Fruit fly (Drosophila melanogaster) whole organism, embryonic: ENCODE measurements around the gene vas.
A peak's percentile ranks its signal among the peaks of the same experiment; 100 is the strongest.

Source experiments
- CG12391 ChIP-seq: fragments of 200-800 bp; sonication (Bioruptor generic); optimal IDR thresholded peaks from 3 replicates; lab custom pipeline; 2018; ENCODE audit warnings: missing biosample characterization, mild to moderate bottlenecking, missing genetic modification characterization, moderate library complexity
- CG13424 ChIP-seq: fragments of 200-800 bp; sonication (Bioruptor generic); optimal IDR thresholded peaks from 2 replicates; lab custom pipeline; 2019; ENCODE audit warnings: missing biosample characterization, mild to moderate bottlenecking, missing genetic modification characterization, moderate library complexity
- CG1529 ChIP-seq: fragments of 200-800 bp; sonication (Bioruptor generic); optimal IDR thresholded peaks from 3 replicates; lab custom pipeline; 2018; ENCODE audit warnings: missing biosample characterization, missing genetic modification characterization
- CG1602 ChIP-seq: fragments of 200-800 bp; sonication (Bioruptor generic); optimal IDR thresholded peaks from 3 replicates; lab custom pipeline; 2016; ENCODE audit warnings: missing biosample characterization, missing genetic modification characterization
- CG16815 ChIP-seq: fragments of 200-800 bp; sonication (Bioruptor generic); optimal IDR thresholded peaks from 3 replicates; lab custom pipeline; 2017; ENCODE audit warnings: missing biosample characterization, mild to moderate bottlenecking, missing genetic modification characterization
- CG32767 ChIP-seq: fragments of 200-800 bp; sonication (Bioruptor generic); IDR thresholded peaks from 2 replicates; pipeline ENCODE4 v1.3.6; 2022; ENCODE audit warnings: missing biosample characterization, missing genetic modification characterization
- CG34376 ChIP-seq: fragments of 200-800 bp; sonication (Bioruptor generic); optimal IDR thresholded peaks from 2 replicates; lab custom pipeline; 2018; ENCODE audit warnings: missing biosample characterization, mild to moderate bottlenecking, missing genetic modification characterization
- CG6813 ChIP-seq: fragments of 200-800 bp; sonication (Bioruptor generic); optimal IDR thresholded peaks from 2 replicates; lab custom pipeline; 2017; ENCODE audit warnings: missing biosample characterization, missing genetic modification characterization, mild to moderate bottlenecking, moderate library complexity, missing genetic modification reagents
- CG7357 ChIP-seq: fragments of 200-800 bp; sonication (Bioruptor generic); IDR thresholded peaks from 3 replicates; pipeline ENCODE4 v1.3.6; 2022; ENCODE audit warnings: missing biosample characterization, missing genetic modification characterization
- CG8281 ChIP-seq: fragments of 200-800 bp; sonication (Bioruptor generic); optimal IDR thresholded peaks from 2 replicates; lab custom pipeline; 2018; ENCODE audit warnings: missing biosample characterization, mild to moderate bottlenecking, missing genetic modification characterization, moderate library complexity
- CG8924 ChIP-seq: fragments of 200-800 bp; optimal IDR thresholded peaks from 3 replicates; lab custom pipeline; 2019; ENCODE audit warnings: missing biosample characterization, mild to moderate bottlenecking, missing genetic modification characterization, moderate library complexity
- CG9609 ChIP-seq: fragments of 200-800 bp; sonication (Bioruptor generic); optimal IDR thresholded peaks from 3 replicates; lab custom pipeline; 2016; ENCODE audit warnings: missing biosample characterization, missing genetic modification characterization
- CG9727 ChIP-seq: fragments of 200-800 bp; sonication (Bioruptor generic); optimal IDR thresholded peaks from 3 replicates; lab custom pipeline; 2017; ENCODE audit warnings: missing biosample characterization, mild to moderate bottlenecking, missing genetic modification characterization
- Drgx ChIP-seq: fragments of 200-800 bp; sonication (Bioruptor generic); IDR thresholded peaks from 2 replicates; pipeline ENCODE4 v1.3.6; 2022; ENCODE audit warnings: missing biosample characterization, missing genetic modification characterization
- E2f1 ChIP-seq: fragments of 200-800 bp; sonication (Bioruptor generic); IDR thresholded peaks from 2 replicates; pipeline ENCODE4 v1.3.6; 2022; ENCODE audit warnings: missing biosample characterization, missing genetic modification characterization
- Fer3 ChIP-seq: fragments of 200-800 bp; sonication (Bioruptor generic); optimal IDR thresholded peaks from 2 replicates; lab custom pipeline; 2018; ENCODE audit warnings: missing biosample characterization, mild to moderate bottlenecking, missing genetic modification characterization, moderate library complexity
- Gug ChIP-seq: fragments of 200-800 bp; sonication (Bioruptor generic); IDR thresholded peaks from 4 replicates; pipeline ENCODE4 v1.3.6; 2022; ENCODE audit warnings: missing biosample characterization, missing genetic modification characterization
- HHEX ChIP-seq: fragments of 200-800 bp; sonication (Bioruptor generic); optimal IDR thresholded peaks from 3 replicates; lab custom pipeline; 2017; ENCODE audit warnings: missing biosample characterization, mild to moderate bottlenecking, missing genetic modification characterization, missing genetic modification reagents
- HLH54F ChIP-seq: fragments of 200-800 bp; sonication (Bioruptor generic); optimal IDR thresholded peaks from 3 replicates; lab custom pipeline; 2016; ENCODE audit warnings: missing biosample characterization, missing genetic modification characterization
- Hey ChIP-seq: fragments of 200-800 bp; sonication (Bioruptor generic); optimal IDR thresholded peaks from 3 replicates; lab custom pipeline; 2018; ENCODE audit warnings: missing biosample characterization, mild to moderate bottlenecking, missing genetic modification characterization
- Lim3 ChIP-seq: fragments of 200-800 bp; sonication (Bioruptor generic); IDR thresholded peaks from 2 replicates; pipeline ENCODE4 v1.3.6; 2022; ENCODE audit warnings: missing biosample characterization, missing genetic modification characterization
- MTF-1 ChIP-seq: fragments of 200-800 bp; sonication (Bioruptor generic); optimal IDR thresholded peaks from 2 replicates; lab custom pipeline; 2018; ENCODE audit warnings: missing biosample characterization, mild to moderate bottlenecking, missing genetic modification characterization, borderline replicate concordance
- Oaz ChIP-seq: fragments of 200-800 bp; sonication (Bioruptor generic); IDR thresholded peaks from 2 replicates; pipeline ENCODE4 v1.3.6; 2022; ENCODE audit warnings: missing biosample characterization, missing genetic modification characterization
- Poxn ChIP-seq: fragments of 200-800 bp; sonication (Bioruptor generic); IDR thresholded peaks from 2 replicates; pipeline ENCODE4 v1.3.6; 2022; ENCODE audit warnings: missing biosample characterization, missing genetic modification characterization
- Rfx ChIP-seq: fragments of 200-800 bp; sonication (Bioruptor generic); IDR thresholded peaks from 2 replicates; pipeline ENCODE4 v1.3.6; 2022; ENCODE audit warnings: missing biosample characterization, missing genetic modification characterization
- Side ChIP-seq: fragments of 200-800 bp; sonication (Bioruptor generic); optimal IDR thresholded peaks from 2 replicates; lab custom pipeline; 2016; ENCODE audit warnings: missing biosample characterization, missing genetic modification characterization
- Usf ChIP-seq: fragments of 200-800 bp; sonication (Bioruptor generic); optimal IDR thresholded peaks from 2 replicates; lab custom pipeline; 2017; ENCODE audit warnings: missing genotype, missing biosample characterization, missing genetic modification characterization
- YL-1 ChIP-seq: fragments of 200-800 bp; sonication (Bioruptor generic); optimal IDR thresholded peaks from 3 replicates; lab custom pipeline; 2017; ENCODE audit warnings: missing biosample characterization, mild to moderate bottlenecking, missing genetic modification characterization
- ab ChIP-seq: fragments of 200-800 bp; sonication (Bioruptor generic); optimal IDR thresholded peaks from 2 replicates; lab custom pipeline; 2016; ENCODE audit warnings: missing biosample characterization, missing genetic modification characterization
- ase ChIP-seq: fragments of 200-800 bp; sonication (Bioruptor generic); IDR thresholded peaks from 3 replicates; pipeline ENCODE4 v1.3.6; 2022; ENCODE audit warnings: missing biosample characterization, missing genetic modification characterization
- az2 ChIP-seq: fragments of 200-800 bp; sonication (Bioruptor generic); optimal IDR thresholded peaks from 3 replicates; lab custom pipeline; 2016; ENCODE audit warnings: missing biosample characterization, missing genetic modification characterization
- bbx ChIP-seq: fragments of 200-800 bp; sonication (Bioruptor generic); IDR thresholded peaks from 2 replicates; pipeline ENCODE4 v1.3.6; 2022; ENCODE audit warnings: missing biosample characterization, missing genetic modification characterization; ENCODE audit not compliant: partially characterized antibody
- chn ChIP-seq: fragments of 200-800 bp; sonication (Bioruptor generic); optimal IDR thresholded peaks from 2 replicates; lab custom pipeline; 2016; ENCODE audit warnings: missing biosample characterization, missing genetic modification characterization
- dpn ChIP-seq, 2 experiments: fragments of 200-800 bp; sonication (Bioruptor generic); optimal IDR thresholded peaks; 3 replicates each; lab custom pipeline; 2016; ENCODE audit warnings: missing biosample characterization in 2 of 2, missing genetic modification characterization in 2 of 2
- fd64A ChIP-seq: fragments of 200-800 bp; sonication (Bioruptor generic); optimal IDR thresholded peaks from 3 replicates; lab custom pipeline; 2018; ENCODE audit warnings: missing biosample characterization, mild to moderate bottlenecking, missing genetic modification characterization
- fru ChIP-seq: fragments of >200 bp; optimal IDR thresholded peaks from 2 replicates; lab custom pipeline; 2017
- grn ChIP-seq: fragments of 200-800 bp; sonication (Bioruptor generic); optimal IDR thresholded peaks from 3 replicates; lab custom pipeline; 2017; ENCODE audit warnings: missing biosample characterization, missing genetic modification characterization
- inv ChIP-seq: fragments of 200-800 bp; sonication (Bioruptor generic); IDR thresholded peaks from 2 replicates; pipeline ENCODE4 v1.3.6; 2022; ENCODE audit warnings: missing biosample characterization, missing genetic modification characterization; ENCODE audit not compliant: partially characterized antibody
- kay ChIP-seq: fragments of 200-800 bp; sonication (Bioruptor generic); optimal IDR thresholded peaks from 2 replicates; lab custom pipeline; 2016; ENCODE audit warnings: missing biosample characterization, missing genetic modification characterization
- mld ChIP-seq: fragments of 200-800 bp; sonication (Bioruptor generic); IDR thresholded peaks from 3 replicates; pipeline ENCODE4 v1.3.6; 2022; ENCODE audit warnings: missing biosample characterization, missing genetic modification characterization; ENCODE audit not compliant: partially characterized antibody
- oc ChIP-seq: fragments of 200-800 bp; sonication (Bioruptor generic); optimal IDR thresholded peaks from 2 replicates; lab custom pipeline; 2018; ENCODE audit warnings: missing biosample characterization, mild to moderate bottlenecking, missing genetic modification characterization, moderate library complexity
- otp ChIP-seq: fragments of 200-800 bp; sonication (Bioruptor generic); IDR thresholded peaks from 3 replicates; pipeline ENCODE4, ENCODE4 v1.3.6; 2022; ENCODE audit warnings: missing biosample characterization, missing genetic modification characterization
- pho ChIP-seq: fragments of 200-800 bp; sonication (Bioruptor generic); optimal IDR thresholded peaks from 2 replicates; lab custom pipeline; 2016; ENCODE audit warnings: missing biosample characterization, missing genetic modification characterization
- psq ChIP-seq: fragments of 200-800 bp; sonication (Bioruptor generic); optimal IDR thresholded peaks from 2 replicates; lab custom pipeline; 2017; ENCODE audit warnings: missing biosample characterization, missing genetic modification characterization
- slp2 ChIP-seq: fragments of 200-800 bp; sonication (Bioruptor generic); optimal IDR thresholded peaks from 2 replicates; lab custom pipeline; 2016; ENCODE audit warnings: missing biosample characterization, missing genetic modification characterization
- sob ChIP-seq: fragments of 200-800 bp; sonication (Bioruptor generic); IDR thresholded peaks from 2 replicates; pipeline ENCODE4 v1.3.6; 2022; ENCODE audit warnings: missing biosample characterization, missing genetic modification characterization
- ssp ChIP-seq: fragments of 200-800 bp; sonication (Bioruptor generic); IDR thresholded peaks from 2 replicates; pipeline ENCODE4 v1.3.6; 2022; ENCODE audit warnings: missing biosample characterization, missing genetic modification characterization
- ttk ChIP-seq: fragments of 200-800 bp; sonication (Bioruptor generic); IDR thresholded peaks from 2 replicates; pipeline ENCODE4 v2.1.2; 2022; ENCODE audit warnings: missing biosample characterization, missing genetic modification characterization
- unc-4 ChIP-seq: fragments of 200-800 bp; sonication (Bioruptor generic); IDR thresholded peaks from 2 replicates; pipeline ENCODE4 v1.3.6; 2022; ENCODE audit warnings: missing biosample characterization, missing genetic modification characterization; ENCODE audit not compliant: partially characterized antibody

Gene vas

dm6 chr2L:15056359-15057220, 4.9 kb upstream of the vas start (continued):
- TF ChIP-seq slp2 (GFP tag; lab: Kevin White, UChicago) (peak; percentile 39), unc-4 (GFP tag; lab: Robert Waterston, UW) (no peak), Side (no peak), CG8281 (peak; percentile 55), ssp (GFP tag; lab: Robert Waterston, UW) (peak; percentile 74), Rfx (peak; percentile 64), otp (GFP tag; lab: Robert Waterston, UW) (peak; percentile 67; the same call in 1 of the 3 replicates), Poxn (GFP tag; lab: Robert Waterston, UW) (no peak), chn (GFP tag; lab: Kevin White, UChicago) (peak; percentile 60), E2f1 (GFP tag; lab: Robert Waterston, UW) (peak; percentile 71), Drgx (peak; percentile 82), Oaz (GFP tag; lab: Robert Waterston, UW) (0 out of 2 replicates have a peak, but pooled peaks have one; percentile 43), CG12391 (tag; lab: Kevin White, UChicago) (peak; percentile 86), inv (GFP tag; lab: Robert Waterston, UW) (no peak), HHEX (GFP tag; lab: Kevin White, UChicago) (peak; percentile 76), CG7357 (GFP tag; lab: Robert Waterston, UW) (peak; percentile 66; the same call in 1 of the 3 replicates), Fer3 (tag; lab: Kevin White, UChicago) (peak; percentile 58), CG1602 (GFP tag; lab: Kevin White, UChicago) (peak; percentile 69), mld (GFP tag; lab: Robert Waterston, UW) (0 out of 3 replicates have a peak, but pooled peaks have one; percentile 7), pho (GFP tag; lab: Kevin White, UChicago) (peak; percentile 25), CG16815 (peak; percentile 62), oc (tag; lab: Kevin White, UChicago) (peak; percentile 63), CG8924 (peak; percentile 65), CG13424 (tag; lab: Kevin White, UChicago) (peak; percentile 72), Hey (tag; lab: Kevin White, UChicago) (no peak), ab (no peak), MTF-1 (GFP tag; lab: Kevin White, UChicago) (peak; percentile 27), az2 (GFP tag; lab: Kevin White, UChicago) (peak; percentile 75), kay (GFP tag; lab: Kevin White, UChicago) (peak; percentile 37), Gug (peak; percentile 35; the same call in 1 of the 4 replicates), bbx (GFP tag; lab: Robert Waterston, UW) (no peak), HLH54F (GFP tag; lab: Kevin White, UChicago) (no peak), dpn (GFP tag; optimal IDR thresholded peaks at IDR 0.05; lab: Kevin White, UChicago) (peak; percentile 47 to 74), ttk (GFP tag; lab: Robert Waterston, UW) (peak; percentile 72), Lim3 (GFP tag; lab: Robert Waterston, UW) (no peak), CG9727 (GFP tag; lab: Kevin White, UChicago) (peak; percentile 95), CG6813 (GFP tag; lab: Kevin White, UChicago) (peak; percentile 36), sob (GFP tag; lab: Robert Waterston, UW) (peak; percentile 46; the same call in 1 of the 2 replicates), CG1529 (peak; percentile 65), CG9609 (GFP tag; lab: Kevin White, UChicago) (no peak), CG34376 (GFP tag; lab: Kevin White, UChicago) (no peak), YL-1 (no peak), fd64A (GFP tag; lab: Kevin White, UChicago) (no peak), ase (GFP tag; lab: Robert Waterston, UW) (peak; percentile 77; the same call in 1 of the 3 replicates), fru (no peak), psq (GFP tag; lab: Kevin White, UChicago) (peak; percentile 37), CG32767 (no peak), grn (GFP tag; lab: Kevin White, UChicago) (peak; percentile 6), Usf (GFP tag; lab: Kevin White, UChicago) (peak; percentile 62)
